Worm (Caenorhabditis elegans) whole organism, L4/young adult: ENCODE data around the gene mdt-10.

Experiments used
- dao-5 ChIP-seq: sonication (generic microtip); optimal IDR thresholded peaks from 2 replicates; lab custom pipeline; 2016; ENCODE audit warnings: missing genotype, missing genetic modification characterization, moderate library complexity, missing compliant biosample characterization
- him-1 ChIP-seq: sonication (generic microtip); optimal IDR thresholded peaks from 2 replicates; lab custom pipeline; 2016; ENCODE audit warnings: missing genotype, missing genetic modification reagents, missing genetic modification characterization, missing compliant biosample characterization

DNA sequence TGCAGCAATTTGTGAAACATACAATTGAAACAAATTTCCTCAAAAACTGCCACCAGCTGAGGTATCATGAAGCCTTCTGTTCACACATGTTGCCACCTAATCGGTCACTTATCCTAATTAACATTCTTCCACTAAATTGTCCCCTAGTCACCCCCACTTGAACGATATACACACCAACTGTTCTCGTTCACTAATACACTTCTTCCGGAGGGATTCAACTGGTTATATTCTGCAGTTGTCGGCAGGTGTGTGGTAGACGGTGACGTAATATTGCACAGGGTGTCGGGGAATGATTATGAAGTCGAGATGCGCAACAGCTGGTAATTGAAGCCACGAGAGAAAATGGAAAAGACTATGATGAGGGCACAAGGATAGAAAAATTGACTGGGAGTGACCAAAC, 39.4 kb downstream of the mdt-10 start:
- TF ChIP-seq him-1 (tag; lab: Kevin White, UChicago) (no peak), dao-5 (no peak)
